Worm (Caenorhabditis elegans): ENCODE results near the gene ZK666.8.

ce11 chrII:10446814-10447213 is 46.1 kb downstream of the ZK666.8 start:
- no peak for TF ChIP-seq F49E8.2 (tag; optimal IDR thresholded peaks at IDR 0.05; ENCODE audit: insufficient read depth)
- TF ChIP-seq aptf-2 (GFP tag; conservative IDR thresholded peaks at IDR 0.05) = no peak
- no peak for TF ChIP-seq snpc-4 (GFP tag; optimal IDR thresholded peaks at IDR 0.05)
- no peak for TF ChIP-seq snpc-4 (tag; optimal IDR thresholded peaks at IDR 0.05)
